Worm (Caenorhabditis elegans): ENCODE measurements around the gene act-4.

Gene act-4

DNA sequence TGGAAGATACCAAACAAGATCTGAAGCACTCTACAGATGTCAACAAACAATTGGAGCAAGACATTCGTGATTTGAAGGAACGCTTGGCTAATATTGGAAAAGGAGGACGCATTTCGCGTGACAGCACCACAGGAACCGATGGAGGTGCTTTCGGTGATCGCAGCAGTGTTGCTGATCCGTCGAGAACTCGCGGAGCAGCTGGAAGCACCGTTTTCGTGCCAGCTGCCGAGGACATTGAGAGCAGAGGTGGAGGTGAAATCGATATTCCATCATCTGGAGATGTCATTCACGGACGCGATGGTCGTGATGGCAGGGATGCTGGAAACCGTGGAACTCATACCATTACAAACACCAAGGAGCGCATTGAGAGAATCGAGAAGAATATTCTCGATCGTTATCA, 27.2 kb downstream of the act-4 start:
- no peak for TF ChIP-seq sem-2 (GFP tag; optimal IDR thresholded peaks at IDR 0.05)
- TF ChIP-seq snpc-4 (tag; optimal IDR thresholded peaks at IDR 0.05): no peak
- no peak for TF ChIP-seq nhr-12 (tag; optimal IDR thresholded peaks at IDR 0.05)
- no peak for TF ChIP-seq nhr-237 (tag; optimal IDR thresholded peaks at IDR 0.05)
- TF ChIP-seq ham-2 (GFP tag; optimal IDR thresholded peaks at IDR 0.05): no peak
- no peak for TF ChIP-seq unc-39 (tag; optimal IDR thresholded peaks at IDR 0.05)
- TF ChIP-seq ces-1 (GFP tag; optimal IDR thresholded peaks at IDR 0.05): no peak
- no peak for TF ChIP-seq unc-62 (GFP tag; optimal IDR thresholded peaks at IDR 0.05)
- TF ChIP-seq blmp-1 (tag; optimal IDR thresholded peaks at IDR 0.05): no peak
- TF ChIP-seq mab-5 (tag; optimal IDR thresholded peaks at IDR 0.05): no peak

DNA sequence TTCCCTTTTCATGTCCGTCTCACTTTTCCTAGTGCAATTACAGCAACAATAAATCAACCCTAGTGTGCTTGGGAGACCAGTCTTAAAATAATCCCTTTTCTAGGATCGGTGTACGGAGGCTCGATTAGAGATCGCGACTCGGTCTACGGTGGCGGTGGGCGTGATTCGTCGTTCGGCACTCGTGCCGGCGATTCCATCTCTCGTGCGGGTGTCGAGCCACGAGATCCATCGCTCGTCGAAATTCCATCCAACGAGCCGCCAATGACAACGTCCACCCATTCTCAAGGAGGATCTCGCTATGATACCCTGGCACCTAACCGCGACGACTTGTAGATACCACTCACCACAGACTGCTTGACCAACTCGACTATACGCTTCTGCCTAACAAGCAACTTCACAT, 32.1 kb downstream of the act-4 start:
- TF ChIP-seq ham-2 (GFP tag; optimal IDR thresholded peaks at IDR 0.05) (no peak), ces-1 (GFP tag; optimal IDR thresholded peaks at IDR 0.05) (no peak), snpc-4 (tag; optimal IDR thresholded peaks at IDR 0.05) (no peak), blmp-1 (tag; optimal IDR thresholded peaks at IDR 0.05) (no peak), zip-8 (tag; optimal IDR thresholded peaks at IDR 0.05) (no peak)

DNA sequence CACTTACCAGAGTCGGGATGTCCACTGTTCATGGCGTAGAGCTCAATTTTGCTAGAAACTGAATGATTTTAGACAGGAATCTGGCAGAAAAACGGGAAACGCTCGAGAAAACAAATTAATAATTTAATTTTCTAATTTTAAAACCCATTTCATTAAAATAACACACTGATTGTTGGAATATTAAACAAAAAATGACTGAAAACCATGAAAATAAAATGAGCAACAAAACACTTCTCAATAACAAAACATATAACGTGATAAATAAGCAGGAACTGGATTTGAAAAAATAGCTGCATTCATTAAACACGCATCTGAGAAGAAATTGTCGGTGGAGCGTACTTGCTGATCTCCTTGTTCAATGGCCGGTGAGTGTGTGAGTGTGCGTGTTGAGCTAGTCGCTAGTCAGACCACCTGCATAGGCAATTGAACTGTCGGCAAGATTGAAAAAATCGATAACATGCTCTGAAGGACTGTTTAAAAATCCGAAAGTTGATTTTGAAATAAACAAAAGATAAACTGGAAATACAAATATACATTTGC, 37.2 kb downstream of the act-4 start, which contains the start of gene ZC8.6:
ZC8.6 (minus strand) TSS at position 51 of the 540 bp plus-strand sequence.
- TF ChIP-seq mep-1 (tag; optimal IDR thresholded peaks at IDR 0.05): peak; percentile 54
- TF ChIP-seq M03D4.4 (tag; optimal IDR thresholded peaks at IDR 0.05): no peak
- peak; percentile 58 for TF ChIP-seq nhr-2 (tag; optimal IDR thresholded peaks at IDR 0.05)
- no peak for TF ChIP-seq ceh-43 (GFP tag; optimal IDR thresholded peaks at IDR 0.05)
- TF ChIP-seq ceh-39 (tag; optimal IDR thresholded peaks at IDR 0.05): no peak
- peak; percentile 10 for TF ChIP-seq lin-13 (tag; optimal IDR thresholded peaks at IDR 0.05)
- no peak for TF ChIP-seq ceh-83 (GFP tag; optimal IDR thresholded peaks at IDR 0.05)
- TF ChIP-seq lin-32 (GFP tag; optimal IDR thresholded peaks at IDR 0.05): no peak
- no peak for TF ChIP-seq cnd-1 (tag; optimal IDR thresholded peaks at IDR 0.05)
- TF ChIP-seq hlh-1 (tag; optimal IDR thresholded peaks at IDR 0.05): no peak
- TF ChIP-seq nhr-76 (tag; optimal IDR thresholded peaks at IDR 0.05): no peak

DNA sequence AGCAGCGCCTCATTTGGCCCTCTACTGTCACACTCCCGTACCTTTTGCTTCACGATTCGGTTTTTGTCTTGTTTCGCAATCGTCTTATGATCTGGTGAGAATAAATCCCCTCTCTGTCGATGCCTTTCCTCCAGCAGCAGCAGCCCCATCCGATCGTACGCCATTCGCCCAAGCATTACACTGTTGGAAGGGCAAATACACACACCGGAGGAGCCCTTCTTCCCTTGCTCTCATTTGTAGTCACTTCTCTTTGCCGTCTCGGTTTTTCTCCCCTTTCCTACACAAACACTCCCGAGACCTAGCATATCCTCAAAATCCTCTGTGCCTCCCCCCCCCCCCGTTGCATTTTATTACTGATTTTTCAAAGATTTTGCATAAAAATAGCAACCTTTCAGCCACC, 38.5 kb downstream of the act-4 start, which contains the start of gene set-30:
set-30 (plus strand) TSS at position 396 of the 400 bp plus-strand sequence.
- TF ChIP-seq elt-3 (tag; optimal IDR thresholded peaks at IDR 0.05): no peak
- TF ChIP-seq nhr-28 (tag; optimal IDR thresholded peaks at IDR 0.05): no peak
- no peak for TF ChIP-seq elt-1 (tag; optimal IDR thresholded peaks at IDR 0.05; ENCODE audit: borderline replicate concordance, insufficient read depth)
- TF ChIP-seq ztf-11 (tag; optimal IDR thresholded peaks at IDR 0.05): no peak
- no peak for TF ChIP-seq sem-2 (GFP tag; optimal IDR thresholded peaks at IDR 0.05)
- TF ChIP-seq cnd-1 (tag; optimal IDR thresholded peaks at IDR 0.05): peak; percentile 7
- TF ChIP-seq snpc-4 (tag; optimal IDR thresholded peaks at IDR 0.05): no peak
- TF ChIP-seq unc-39 (tag; optimal IDR thresholded peaks at IDR 0.05): no peak
- no peak for TF ChIP-seq nhr-237 (tag; optimal IDR thresholded peaks at IDR 0.05)
- TF ChIP-seq unc-62 (GFP tag; optimal IDR thresholded peaks at IDR 0.05): no peak
- TF ChIP-seq mep-1 (tag; optimal IDR thresholded peaks at IDR 0.05): no peak
- TF ChIP-seq lin-13 (tag; optimal IDR thresholded peaks at IDR 0.05): no peak
- TF ChIP-seq mls-2 (tag; optimal IDR thresholded peaks at IDR 0.05): no peak
- no peak for TF ChIP-seq ceh-83 (GFP tag; optimal IDR thresholded peaks at IDR 0.05)
- TF ChIP-seq unc-120 (tag; optimal IDR thresholded peaks at IDR 0.05; ENCODE audit: poor library complexity, severe bottlenecking): peak; percentile 50
- TF ChIP-seq pha-4 (tag; optimal IDR thresholded peaks at IDR 0.05): no peak
- no peak for TF ChIP-seq blmp-1 (tag; optimal IDR thresholded peaks at IDR 0.05)
- TF ChIP-seq ceh-43 (GFP tag; optimal IDR thresholded peaks at IDR 0.05): no peak
- TF ChIP-seq lin-32 (GFP tag; optimal IDR thresholded peaks at IDR 0.05): no peak
- TF ChIP-seq tbx-8 (GFP tag; optimal IDR thresholded peaks at IDR 0.05): no peak
- no peak for TF ChIP-seq flh-1 (GFP tag; optimal IDR thresholded peaks at IDR 0.05)
- TF ChIP-seq M03D4.4 (tag; optimal IDR thresholded peaks at IDR 0.05): peak; percentile 28
- TF ChIP-seq nhr-76 (tag; optimal IDR thresholded peaks at IDR 0.05): no peak
- TF ChIP-seq mab-5 (tag; optimal IDR thresholded peaks at IDR 0.05): no peak
- no peak for TF ChIP-seq ham-2 (GFP tag; optimal IDR thresholded peaks at IDR 0.05)
- peak; percentile 71 for TF ChIP-seq hlh-1 (tag; optimal IDR thresholded peaks at IDR 0.05)
- peak; percentile 4 for TF ChIP-seq drap-1 (GFP tag; optimal IDR thresholded peaks at IDR 0.05)
- TF ChIP-seq zip-8 (tag; optimal IDR thresholded peaks at IDR 0.05): no peak
- TF ChIP-seq nhr-12 (tag; optimal IDR thresholded peaks at IDR 0.05): no peak
